Worm (Caenorhabditis elegans) whole organism, early embryonic: ENCODE data around the gene madf-4.

Source experiments
- B0310.2 ChIP-seq: sonication (generic microtip); optimal IDR thresholded peaks from 2 replicates; lab custom pipeline; 2016; ENCODE audit warnings: mild to moderate bottlenecking, missing genetic modification characterization, missing compliant biosample characterization
- F13C5.2 ChIP-seq: sonication (generic microtip); optimal IDR thresholded peaks from 2 replicates; lab custom pipeline; 2017; ENCODE audit warnings: mild to moderate bottlenecking, missing genetic modification characterization, inconsistent platforms, missing compliant biosample characterization
- aly-1 ChIP-seq: sonication (generic microtip); optimal IDR thresholded peaks from 2 replicates; lab custom pipeline; 2016; ENCODE audit warnings: missing genetic modification characterization, missing compliant biosample characterization
- ama-1 ChIP-seq: fragments of 150-350 bp; optimal IDR thresholded peaks from 2 replicates; lab custom pipeline; 2014
- ceh-13 ChIP-seq: fragments of 200-800 bp; sonication (Bioruptor generic); optimal IDR thresholded peaks from 2 replicates; lab custom pipeline; 2018; ENCODE audit warnings: mild to moderate bottlenecking, missing genetic modification characterization, missing compliant biosample characterization
- ceh-36 ChIP-seq: sonication (generic microtip); optimal IDR thresholded peaks from 2 replicates; lab custom pipeline; 2016; ENCODE audit warnings: missing genetic modification characterization, inconsistent platforms, missing compliant biosample characterization
- ets-7 ChIP-seq: sonication (generic microtip); optimal IDR thresholded peaks from 2 replicates; lab custom pipeline; 2016; ENCODE audit warnings: missing genotype, missing genetic modification characterization, missing compliant biosample characterization
- flt-1 ChIP-seq: fragments of 200-800 bp; sonication (Bioruptor generic); IDR thresholded peaks from 2 replicates; pipeline ENCODE4 v1.3.6; 2022; ENCODE audit warnings: missing genetic modification characterization, missing compliant biosample characterization
- hmbx-1 ChIP-seq: sonication (generic microtip); optimal IDR thresholded peaks from 2 replicates; lab custom pipeline; 2016; ENCODE audit warnings: mild to moderate bottlenecking, missing genetic modification characterization, missing compliant biosample characterization
- hmg-4 ChIP-seq: fragments of 200-800 bp; sonication (Bioruptor generic); optimal IDR thresholded peaks from 2 replicates; lab custom pipeline; 2018; ENCODE audit warnings: mild to moderate bottlenecking, missing genetic modification characterization, missing compliant biosample characterization
- hnd-1 ChIP-seq: sonication (generic microtip); optimal IDR thresholded peaks from 2 replicates; lab custom pipeline; 2016; ENCODE audit warnings: missing genetic modification characterization, missing compliant biosample characterization
- pes-1 ChIP-seq: fragments of 200-800 bp; sonication (Bioruptor generic); IDR thresholded peaks from 2 replicates; pipeline ENCODE4 v1.3.6; 2022; ENCODE audit warnings: missing genetic modification reagents, missing genetic modification characterization, missing compliant biosample characterization
- scrt-1 ChIP-seq: fragments of 200-800 bp; sonication (Bioruptor generic); IDR thresholded peaks from 2 replicates; pipeline ENCODE4 v1.3.6; 2022; ENCODE audit warnings: missing genetic modification characterization, missing compliant biosample characterization
- sea-1 ChIP-seq: fragments of 200-800 bp; sonication (Bioruptor generic); conservative IDR thresholded peaks from 2 replicates; pipeline ENCODE4 v1.3.6; 2022; ENCODE audit warnings: missing genetic modification characterization, missing compliant biosample characterization
- tbx-11 ChIP-seq: fragments of 200-800 bp; sonication (Bioruptor generic); IDR thresholded peaks from 2 replicates; pipeline ENCODE4 v1.3.6; 2022; ENCODE audit warnings: missing genetic modification characterization, missing compliant biosample characterization
- tbx-37 ChIP-seq: fragments of 200-800 bp; sonication (Bioruptor generic); conservative IDR thresholded peaks from 2 replicates; pipeline ENCODE4 v1.3.6; 2022; ENCODE audit warnings: missing genetic modification reagents, missing genetic modification characterization, missing compliant biosample characterization
- tra-4 ChIP-seq: sonication (generic microtip); optimal IDR thresholded peaks from 2 replicates; lab custom pipeline; 2017; ENCODE audit warnings: missing genetic modification characterization, missing compliant biosample characterization

Gene madf-4

ce11 chrV:9984821-9985220, 22.5 kb upstream of the madf-4 start:
- TF ChIP-seq flt-1 (GFP tag; lab: Robert Waterston, UW) (no peak), B0310.2 (tag; lab: Kevin White, UChicago) (no peak), tra-4 (tag; lab: Kevin White, UChicago) (no peak), hmg-4 (GFP tag; lab: Kevin White, UChicago) (no peak), ceh-13 (GFP tag; lab: Kevin White, UChicago) (no peak), scrt-1 (GFP tag; lab: Robert Waterston, UW) (no peak), pes-1 (GFP tag; lab: Robert Waterston, UW) (no peak), ets-7 (tag; lab: Kevin White, UChicago) (no peak), sea-1 (no peak), aly-1 (tag; lab: Kevin White, UChicago) (no peak), ceh-36 (no peak), hmbx-1 (no peak), hnd-1 (tag; lab: Kevin White, UChicago) (no peak), tbx-11 (GFP tag; lab: Robert Waterston, UW) (no peak), F13C5.2 (tag; lab: Kevin White, UChicago) (no peak), ama-1 (lab: Kevin White, UChicago) (no peak), tbx-37 (GFP tag; lab: Robert Waterston, UW) (no peak)

- TF ChIP-seq hmg-4 (GFP tag; lab: Kevin White, UChicago), result no peak
- TF ChIP-seq ama-1 (lab: Kevin White, UChicago), result no peak
- no peak for TF ChIP-seq hnd-1 (tag; lab: Kevin White, UChicago)
- TF ChIP-seq flt-1 (GFP tag; lab: Robert Waterston, UW), result no peak
- TF ChIP-seq ceh-13 (GFP tag; lab: Kevin White, UChicago), result no peak
- TF ChIP-seq aly-1 (tag; lab: Kevin White, UChicago), result no peak
- TF ChIP-seq scrt-1 (GFP tag; lab: Robert Waterston, UW), result no peak
These were observed 21.2 kb upstream of the madf-4 start for ce11 chrV:9983529-9983928.

- TF ChIP-seq tra-4 (tag; lab: Kevin White, UChicago) (no peak), ets-7 (tag; lab: Kevin White, UChicago) (no peak), ceh-36 (no peak), hmbx-1 (no peak), ama-1 (lab: Kevin White, UChicago) (no peak), tbx-37 (GFP tag; lab: Robert Waterston, UW) (no peak), aly-1 (tag; lab: Kevin White, UChicago) (no peak), hnd-1 (tag; lab: Kevin White, UChicago) (no peak), hmg-4 (GFP tag; lab: Kevin White, UChicago) (no peak), pes-1 (GFP tag; lab: Robert Waterston, UW) (no peak), flt-1 (GFP tag; lab: Robert Waterston, UW) (no peak), F13C5.2 (tag; lab: Kevin White, UChicago) (no peak), B0310.2 (tag; lab: Kevin White, UChicago) (no peak), ceh-13 (GFP tag; lab: Kevin White, UChicago) (no peak), scrt-1 (GFP tag; lab: Robert Waterston, UW) (no peak), sea-1 (no peak), tbx-11 (GFP tag; lab: Robert Waterston, UW) (no peak)
These were observed 20.3 kb upstream of the madf-4 start, which contains the start of gene C27H6.9 for ce11 chrV:9982568-9982967. Gene C27H6.9 (plus strand): TSS chrV:9982868.

ce11 chrV:9980731-9981483, 18.6 kb upstream of the madf-4 start, which contains the start of the genes ruvb-1 and tofu-1:
Gene ruvb-1 (minus strand): TSS chrV:9980802.
Gene tofu-1 (plus strand): TSS chrV:9981147.
- TF ChIP-seq F13C5.2 (tag; lab: Kevin White, UChicago) (peak; percentile 21), tbx-37 (GFP tag; lab: Robert Waterston, UW) (peak; percentile 31; the same call in 1 of the 2 replicates), sea-1 (0 out of 2 replicates have a peak, but pooled peaks have one; percentile 46), ceh-36 (peak; percentile 39)

- TF ChIP-seq pes-1 (GFP tag; lab: Robert Waterston, UW) (no peak), tbx-37 (GFP tag; lab: Robert Waterston, UW) (no peak), hmg-4 (GFP tag; lab: Kevin White, UChicago) (peak; percentile 22)
These were observed 16.1 kb upstream of the madf-4 start for ce11 chrV:9978425-9978824.

- no peak for TF ChIP-seq hmg-4 (GFP tag; lab: Kevin White, UChicago)
- no peak for TF ChIP-seq tbx-37 (GFP tag; lab: Robert Waterston, UW)
- TF ChIP-seq hnd-1 (tag; lab: Kevin White, UChicago), result no peak
These were observed 14.9 kb upstream of the madf-4 start for ce11 chrV:9977211-9977610.

ce11 chrV:9976138-9976537, 13.8 kb upstream of the madf-4 start, which contains the start of gene unc-41:
Gene unc-41 (minus strand): TSS chrV:9976238.
- no peak for TF ChIP-seq hnd-1 (tag; lab: Kevin White, UChicago)
- TF ChIP-seq tbx-11 (GFP tag; lab: Robert Waterston, UW), result no peak
- no peak for TF ChIP-seq ceh-36
- no peak for TF ChIP-seq flt-1 (GFP tag; lab: Robert Waterston, UW)

- TF ChIP-seq ceh-13 (GFP tag; lab: Kevin White, UChicago) (no peak), flt-1 (GFP tag; lab: Robert Waterston, UW) (no peak), tra-4 (tag; lab: Kevin White, UChicago) (no peak), scrt-1 (GFP tag; lab: Robert Waterston, UW) (no peak), ets-7 (tag; lab: Kevin White, UChicago) (no peak), pes-1 (GFP tag; lab: Robert Waterston, UW) (no peak), tbx-37 (GFP tag; lab: Robert Waterston, UW) (no peak), B0310.2 (tag; lab: Kevin White, UChicago) (no peak), sea-1 (no peak), F13C5.2 (tag; lab: Kevin White, UChicago) (no peak), ceh-36 (no peak)
These were observed 12.0 kb upstream of the madf-4 start for ce11 chrV:9974264-9974663.
